Fruit fly (Drosophila melanogaster) whole organism, embryonic: ENCODE measurements around the gene CG14982.
A peak's percentile ranks its signal among the peaks of the same experiment; 100 is the strongest.

Experiments used
- Atf-2 ChIP-seq: fragments of 200-800 bp; sonication (Bioruptor generic); optimal IDR thresholded peaks from 2 replicates; lab custom pipeline; 2016; ENCODE audit warnings: missing biosample characterization, missing genetic modification characterization
- Atf3 ChIP-seq: fragments of 200-800 bp; sonication (Bioruptor generic); optimal IDR thresholded peaks from 3 replicates; lab custom pipeline; 2016; ENCODE audit warnings: missing biosample characterization, missing genetic modification characterization
- BtbVII ChIP-seq: fragments of 200-800 bp; sonication (Bioruptor generic); optimal IDR thresholded peaks from 3 replicates; lab custom pipeline; 2017; ENCODE audit warnings: missing biosample characterization, mild to moderate bottlenecking, missing genetic modification characterization
- CG10267 ChIP-seq: fragments of 200-800 bp; sonication (Bioruptor generic); optimal IDR thresholded peaks from 2 replicates; lab custom pipeline; 2018; ENCODE audit warnings: missing biosample characterization, mild to moderate bottlenecking, missing genetic modification characterization, moderate library complexity
- CG12155 ChIP-seq: fragments of 200-800 bp; sonication (Bioruptor generic); optimal IDR thresholded peaks from 3 replicates; lab custom pipeline; 2016; ENCODE audit warnings: missing biosample characterization, missing genetic modification characterization
- CG1233 ChIP-seq: fragments of 200-800 bp; sonication (Bioruptor generic); optimal IDR thresholded peaks from 4 replicates; lab custom pipeline; 2018; ENCODE audit warnings: missing biosample characterization, mild to moderate bottlenecking, missing genetic modification characterization
- CG12659 ChIP-seq: fragments of 200-800 bp; sonication (Bioruptor generic); optimal IDR thresholded peaks from 3 replicates; lab custom pipeline; 2017; ENCODE audit warnings: mild to moderate bottlenecking, missing biosample characterization, missing genetic modification reagents, missing genetic modification characterization
- CG12769 ChIP-seq: fragments of 200-800 bp; sonication (Bioruptor generic); optimal IDR thresholded peaks from 2 replicates; lab custom pipeline; 2019; ENCODE audit warnings: missing biosample characterization, mild to moderate bottlenecking, missing genetic modification characterization, moderate library complexity
- CG14441 ChIP-seq: fragments of 200-800 bp; sonication (Bioruptor generic); IDR thresholded peaks from 2 replicates; pipeline ENCODE4 v1.3.6; 2022; ENCODE audit warnings: missing biosample characterization, missing genetic modification characterization
- CG14965 ChIP-seq: fragments of 200-800 bp; sonication (Bioruptor generic); optimal IDR thresholded peaks from 2 replicates; lab custom pipeline; 2016; ENCODE audit warnings: missing biosample characterization, missing genetic modification characterization, borderline replicate concordance
- CG15073 ChIP-seq: fragments of 200-800 bp; sonication (Bioruptor generic); optimal IDR thresholded peaks from 2 replicates; lab custom pipeline; 2016; ENCODE audit warnings: missing biosample characterization, missing genetic modification characterization
- CG1832 ChIP-seq: fragments of 200-800 bp; sonication (Bioruptor generic); optimal IDR thresholded peaks from 2 replicates; lab custom pipeline; 2017; ENCODE audit warnings: missing biosample characterization, mild to moderate bottlenecking, missing genetic modification characterization, inconsistent platforms
- CG6254 ChIP-seq: fragments of 200-800 bp; sonication (Bioruptor generic); optimal IDR thresholded peaks from 3 replicates; lab custom pipeline; 2017; ENCODE audit warnings: mild to moderate bottlenecking, missing biosample characterization, missing genetic modification reagents, missing genetic modification characterization
- CG6854 ChIP-seq: fragments of 200-800 bp; sonication (Bioruptor generic); optimal IDR thresholded peaks from 3 replicates; lab custom pipeline; 2017; ENCODE audit warnings: missing biosample characterization, mild to moderate bottlenecking, missing genetic modification characterization
- CG7745 ChIP-seq: fragments of 200-800 bp; sonication (Bioruptor generic); optimal IDR thresholded peaks from 2 replicates; lab custom pipeline; 2018; ENCODE audit warnings: missing biosample characterization, mild to moderate bottlenecking, missing genetic modification characterization, moderate library complexity
- Dbx ChIP-seq: fragments of 200-800 bp; sonication (Bioruptor generic); IDR thresholded peaks from 3 replicates; pipeline ENCODE4 v1.3.6; 2022; ENCODE audit warnings: missing biosample characterization, missing genetic modification characterization
- Dip3 ChIP-seq: fragments of 200-800 bp; sonication (Bioruptor generic); optimal IDR thresholded peaks from 3 replicates; lab custom pipeline; 2016; ENCODE audit warnings: missing biosample characterization, missing genetic modification characterization
- Doc3 ChIP-seq: fragments of 200-800 bp; sonication (Bioruptor generic); IDR thresholded peaks from 3 replicates; pipeline ENCODE4 v1.3.6; 2022; ENCODE audit warnings: missing biosample characterization, missing genetic modification characterization; ENCODE audit not compliant: partially characterized antibody
- Gsc ChIP-seq: fragments of 200-800 bp; sonication (Bioruptor generic); IDR thresholded peaks from 2 replicates; pipeline ENCODE4 v1.3.6; 2022; ENCODE audit warnings: missing biosample characterization, missing genetic modification characterization
- H2.0 ChIP-seq: fragments of 200-800 bp; sonication (Bioruptor generic); IDR thresholded peaks from 2 replicates; pipeline ENCODE4 v1.3.6; 2022; ENCODE audit warnings: missing biosample characterization, missing genetic modification characterization
- HLH54F ChIP-seq: fragments of 200-800 bp; sonication (Bioruptor generic); optimal IDR thresholded peaks from 3 replicates; lab custom pipeline; 2016; ENCODE audit warnings: missing biosample characterization, missing genetic modification characterization
- Hey ChIP-seq: fragments of 200-800 bp; sonication (Bioruptor generic); optimal IDR thresholded peaks from 3 replicates; lab custom pipeline; 2018; ENCODE audit warnings: missing biosample characterization, mild to moderate bottlenecking, missing genetic modification characterization
- Mad ChIP-seq: fragments of 200-800 bp; sonication (Bioruptor generic); optimal IDR thresholded peaks from 2 replicates; lab custom pipeline; 2016; ENCODE audit warnings: missing biosample characterization, missing genetic modification characterization
- Myb ChIP-seq: fragments of 200-800 bp; sonication (Bioruptor generic); optimal IDR thresholded peaks from 2 replicates; lab custom pipeline; 2016; ENCODE audit warnings: missing biosample characterization, missing genetic modification characterization
- Nf-YA ChIP-seq: fragments of 200-800 bp; sonication (Bioruptor generic); IDR thresholded peaks from 2 replicates; pipeline ENCODE4 v1.3.6; 2022; ENCODE audit warnings: missing biosample characterization, missing genetic modification characterization
- Optix ChIP-seq: fragments of 200-800 bp; sonication (Bioruptor generic); IDR thresholded peaks from 3 replicates; pipeline ENCODE4 v1.3.6; 2022; ENCODE audit warnings: missing biosample characterization, missing genetic modification characterization
- Pdp1 ChIP-seq, 2 experiments: fragments of 200-800 bp; sonication (Bioruptor generic); optimal IDR thresholded peaks; 3 replicates each; lab custom pipeline; 2016; ENCODE audit warnings: missing biosample characterization in 2 of 2, missing genetic modification characterization in 2 of 2, mild to moderate bottlenecking in 1 of 2, moderate library complexity in 1 of 2
- Sox102F ChIP-seq: fragments of 200-800 bp; sonication (Bioruptor generic); optimal IDR thresholded peaks from 2 replicates; lab custom pipeline; 2018; ENCODE audit warnings: missing biosample characterization, mild to moderate bottlenecking, missing genetic modification characterization, moderate library complexity
- abd-A ChIP-seq: fragments of 200-800 bp; sonication (Bioruptor generic); optimal IDR thresholded peaks from 3 replicates; lab custom pipeline; 2019; ENCODE audit warnings: missing biosample characterization, mild to moderate bottlenecking, missing genetic modification characterization, moderate library complexity
- bab2 ChIP-seq: fragments of 200-800 bp; sonication (Bioruptor generic); optimal IDR thresholded peaks from 2 replicates; lab custom pipeline; 2016; ENCODE audit warnings: missing biosample characterization, missing genetic modification characterization
- ci ChIP-seq: fragments of 200-800 bp; sonication (Bioruptor generic); IDR thresholded peaks from 3 replicates; pipeline ENCODE4 v1.3.6; 2022; ENCODE audit warnings: missing biosample characterization, missing genetic modification characterization
- crol ChIP-seq: fragments of 200-800 bp; sonication (Bioruptor generic); IDR thresholded peaks from 2 replicates; pipeline ENCODE4 v1.3.6; 2022; ENCODE audit warnings: missing biosample characterization, missing genetic modification characterization
- dm ChIP-seq: fragments of 200-800 bp; sonication (Bioruptor generic); optimal IDR thresholded peaks from 3 replicates; lab custom pipeline; 2016; ENCODE audit warnings: missing biosample characterization, missing genetic modification characterization
- fu2 ChIP-seq: fragments of 200-800 bp; sonication (Bioruptor generic); optimal IDR thresholded peaks from 2 replicates; lab custom pipeline; 2016; ENCODE audit warnings: missing biosample characterization, missing genetic modification characterization
- gcm ChIP-seq: fragments of 200-800 bp; sonication (Bioruptor generic); optimal IDR thresholded peaks from 2 replicates; lab custom pipeline; 2019; ENCODE audit warnings: missing biosample characterization, mild to moderate bottlenecking, missing genetic modification characterization, moderate library complexity
- gt ChIP-seq: fragments of 200-800 bp; sonication (Bioruptor generic); IDR thresholded peaks from 2 replicates; pipeline ENCODE4 v1.3.6; 2022; ENCODE audit warnings: missing biosample characterization, missing genetic modification characterization
- ham ChIP-seq: fragments of 200-800 bp; sonication (Bioruptor generic); IDR thresholded peaks from 2 replicates; pipeline ENCODE4 v1.3.6; 2022; ENCODE audit warnings: missing biosample characterization, missing genetic modification characterization
- kah ChIP-seq: fragments of 200-800 bp; sonication (Bioruptor generic); optimal IDR thresholded peaks from 2 replicates; lab custom pipeline; 2018; ENCODE audit warnings: missing biosample characterization, mild to moderate bottlenecking, missing genetic modification characterization
- kay ChIP-seq: fragments of 200-800 bp; sonication (Bioruptor generic); optimal IDR thresholded peaks from 2 replicates; lab custom pipeline; 2016; ENCODE audit warnings: missing biosample characterization, missing genetic modification characterization
- klu ChIP-seq: fragments of 200-800 bp; sonication (Bioruptor generic); IDR thresholded peaks from 2 replicates; pipeline ENCODE4 v1.3.6; 2022; ENCODE audit warnings: missing biosample characterization, missing genetic modification characterization
- lbe ChIP-seq: fragments of 200-800 bp; sonication (Bioruptor generic); optimal IDR thresholded peaks from 2 replicates; lab custom pipeline; 2016; ENCODE audit warnings: missing biosample characterization, mild to moderate bottlenecking, missing genetic modification characterization
- nau ChIP-seq: fragments of 200-800 bp; sonication (Bioruptor generic); optimal IDR thresholded peaks from 3 replicates; lab custom pipeline; 2017; ENCODE audit warnings: missing biosample characterization, mild to moderate bottlenecking, missing genetic modification characterization, missing genetic modification reagents
- nerfin-1 ChIP-seq: fragments of 200-800 bp; sonication (Bioruptor generic); optimal IDR thresholded peaks from 3 replicates; lab custom pipeline; 2019; ENCODE audit warnings: missing biosample characterization, mild to moderate bottlenecking, missing genetic modification characterization, moderate library complexity
- p53 ChIP-seq: fragments of 200-800 bp; sonication (Bioruptor generic); optimal IDR thresholded peaks from 2 replicates; lab custom pipeline; 2016; ENCODE audit warnings: missing biosample characterization, missing genetic modification characterization
- pfk ChIP-seq: fragments of 200-800 bp; sonication (Bioruptor generic); optimal IDR thresholded peaks from 2 replicates; lab custom pipeline; 2018; ENCODE audit warnings: missing biosample characterization, mild to moderate bottlenecking, missing genetic modification characterization, moderate library complexity
- ro ChIP-seq: fragments of 200-800 bp; sonication (Bioruptor generic); IDR thresholded peaks from 2 replicates; pipeline ENCODE4 v1.3.6; 2022; ENCODE audit warnings: missing biosample characterization, missing genetic modification characterization
- scrt ChIP-seq: fragments of 200-800 bp; sonication (Bioruptor generic); optimal IDR thresholded peaks from 2 replicates; lab custom pipeline; 2018; ENCODE audit warnings: missing biosample characterization, mild to moderate bottlenecking, missing genetic modification characterization, moderate library complexity
- slp2 ChIP-seq: fragments of 200-800 bp; sonication (Bioruptor generic); optimal IDR thresholded peaks from 2 replicates; lab custom pipeline; 2016; ENCODE audit warnings: missing biosample characterization, missing genetic modification characterization
- tap ChIP-seq: fragments of 200-800 bp; optimal IDR thresholded peaks from 3 replicates; lab custom pipeline; 2019; ENCODE audit warnings: missing biosample characterization, mild to moderate bottlenecking, missing genetic modification characterization, moderate library complexity

CG14982 gene

DNA sequence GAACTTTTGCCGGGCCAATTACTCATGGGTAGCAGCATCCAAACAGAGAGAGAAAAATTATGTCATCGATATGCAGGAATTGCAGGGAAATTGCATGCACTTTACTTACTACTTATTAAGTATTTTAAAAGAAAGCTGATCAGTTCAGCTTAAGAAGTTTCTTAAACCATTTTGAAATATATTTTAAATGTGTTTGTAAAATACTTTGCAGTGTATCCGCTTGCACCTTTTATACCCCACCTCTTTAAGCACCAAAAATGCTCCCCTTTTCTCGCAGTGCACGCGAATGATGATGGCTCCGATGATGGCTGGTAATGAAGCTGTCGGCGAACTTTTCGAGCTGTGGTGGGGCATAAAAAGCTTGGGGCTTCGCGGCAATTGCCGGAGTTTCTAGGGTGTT lies 10.0 kb downstream of the CG14982 start, which contains the start of gene CG14984 (continued):
- TF ChIP-seq dm (GFP tag; lab: Kevin White, UChicago) (no peak), Doc3 (GFP tag; lab: Robert Waterston, UW) (no peak), lbe (GFP tag; lab: Kevin White, UChicago) (peak; percentile 67), klu (GFP tag; lab: Robert Waterston, UW) (peak; percentile 61), Mad (GFP tag; lab: Kevin White, UChicago) (no peak), Hey (no peak), CG7745 (tag; lab: Kevin White, UChicago) (no peak)

DNA sequence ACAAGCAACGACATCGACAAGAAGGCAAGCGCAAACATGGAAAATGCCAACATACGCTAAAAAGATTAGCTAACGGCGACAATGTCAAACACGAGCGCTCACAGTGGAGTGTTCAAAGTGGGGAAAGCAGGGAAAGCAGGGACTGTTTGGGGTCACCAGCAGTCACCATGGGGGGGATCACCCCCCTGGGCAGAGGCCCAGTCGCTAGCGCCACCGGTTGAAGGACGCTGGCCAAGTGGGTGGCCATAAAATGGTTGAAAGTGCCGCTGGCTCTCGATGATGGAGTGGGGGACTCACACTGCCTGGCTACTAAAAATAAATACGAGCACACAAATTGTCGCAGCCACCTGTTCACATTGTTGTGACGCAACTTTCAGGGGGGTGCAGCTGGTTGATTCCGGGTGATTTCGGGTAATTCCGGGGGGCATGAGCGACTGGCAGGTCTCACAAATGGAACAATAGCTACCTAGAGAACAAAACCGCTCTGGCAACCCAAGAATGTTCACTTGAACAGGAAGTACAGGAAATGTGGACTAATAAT lies 18.4 kb downstream of the CG14982 start:
- TF ChIP-seq CG15073 (GFP tag; lab: Kevin White, UChicago) = no peak
- peak; percentile 91 for TF ChIP-seq scrt
- no peak for TF ChIP-seq CG12659 (GFP tag; lab: Kevin White, UChicago)
- TF ChIP-seq kah = peak; percentile 73
- TF ChIP-seq nau (GFP tag; lab: Kevin White, UChicago) = peak; percentile 42
- peak in 1 of 2 experiments; percentile 53 for TF ChIP-seq Pdp1 (GFP tag; optimal IDR thresholded peaks at IDR 0.05; lab: Kevin White, UChicago)
- no peak for TF ChIP-seq Gsc (GFP tag; lab: Robert Waterston, UW)
- TF ChIP-seq CG6854 (GFP tag; lab: Kevin White, UChicago) = no peak
- TF ChIP-seq Nf-YA (GFP tag; lab: Robert Waterston, UW) = no peak
- TF ChIP-seq BtbVII (GFP tag; lab: Kevin White, UChicago) = no peak
- TF ChIP-seq CG10267 (tag; lab: Kevin White, UChicago) = no peak
- peak; percentile 7 for TF ChIP-seq CG12769 (tag; lab: Kevin White, UChicago)
- TF ChIP-seq Myb (GFP tag; lab: Kevin White, UChicago) = no peak
- no peak for TF ChIP-seq Sox102F (GFP tag; lab: Kevin White, UChicago)
- TF ChIP-seq abd-A (tag; lab: Kevin White, UChicago) = peak; percentile 69
- TF ChIP-seq nerfin-1 (tag; lab: Kevin White, UChicago) = no peak
- TF ChIP-seq Dip3 (GFP tag; lab: Kevin White, UChicago) = no peak
- TF ChIP-seq Atf3 (GFP tag; lab: Kevin White, UChicago) = no peak
- no peak for TF ChIP-seq HLH54F
- no peak for TF ChIP-seq CG1233 (GFP tag; lab: Kevin White, UChicago)
- TF ChIP-seq fu2 (GFP tag; lab: Kevin White, UChicago) = no peak
- TF ChIP-seq CG14441 (GFP tag; lab: Robert Waterston, UW) = no peak
- TF ChIP-seq Optix (GFP tag; lab: Robert Waterston, UW) = no peak
- peak; percentile 18 for TF ChIP-seq tap (tag; lab: Kevin White, UChicago)
- TF ChIP-seq crol (GFP tag; lab: Robert Waterston, UW) = peak; percentile 55
- no peak for TF ChIP-seq ci (GFP tag; lab: Robert Waterston, UW)
- TF ChIP-seq Atf-2 (GFP tag; lab: Kevin White, UChicago) = no peak
- no peak for TF ChIP-seq bab2 (GFP tag; lab: Kevin White, UChicago)
- TF ChIP-seq pfk = no peak

DNA sequence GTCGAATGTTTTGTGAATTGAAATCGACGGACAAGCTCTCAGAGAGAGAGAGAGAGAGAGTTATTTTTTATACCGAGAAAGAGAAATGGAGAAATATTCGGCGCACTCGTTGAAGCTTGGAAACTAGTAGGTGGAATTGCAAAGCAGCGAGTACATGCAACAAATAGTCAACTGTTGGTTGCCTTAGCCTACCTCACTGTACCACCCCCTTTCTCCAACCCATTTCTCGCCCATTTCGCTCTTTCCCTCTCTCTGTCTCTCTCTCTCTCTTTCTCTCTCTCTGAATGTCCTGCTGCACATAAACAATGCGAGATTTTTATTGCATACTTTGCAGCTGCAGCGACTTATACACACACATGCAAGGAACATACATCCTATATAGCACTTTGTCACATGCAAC lies 21.5 kb downstream of the CG14982 start:
- TF ChIP-seq CG12155 (GFP tag; lab: Kevin White, UChicago) = peak; percentile 91
- no peak for TF ChIP-seq Hey
- no peak for TF ChIP-seq Gsc (GFP tag; lab: Robert Waterston, UW)
- TF ChIP-seq scrt = peak; percentile 100
- TF ChIP-seq ham (GFP tag; lab: Robert Waterston, UW) = no peak
- TF ChIP-seq CG14965 (GFP tag; lab: Kevin White, UChicago) = no peak
- TF ChIP-seq gt = no peak
- TF ChIP-seq p53 (GFP tag; lab: Kevin White, UChicago) = no peak
- no peak for TF ChIP-seq H2.0 (GFP tag; lab: Robert Waterston, UW)
- TF ChIP-seq CG6254 (GFP tag; lab: Kevin White, UChicago) = no peak
- TF ChIP-seq slp2 (GFP tag; lab: Kevin White, UChicago) = no peak
- peak; percentile 54 for TF ChIP-seq CG1832 (GFP tag; lab: Kevin White, UChicago)
- no peak for TF ChIP-seq gcm (GFP tag; lab: Kevin White, UChicago)
- no peak for TF ChIP-seq kay (GFP tag; lab: Kevin White, UChicago)
- no peak for TF ChIP-seq ro
- TF ChIP-seq bab2 (GFP tag; lab: Kevin White, UChicago) = no peak
- TF ChIP-seq Dbx (GFP tag; lab: Robert Waterston, UW) = no peak
